Worm (Caenorhabditis elegans): ENCODE results near the gene fbxb-43.
A peak's percentile ranks its signal among the peaks of the same experiment; 100 is the strongest.

fbxb-43 gene

ce11 chrII:1576030-1576429 lies 40.0 kb downstream of the fbxb-43 start, which contains the start of gene K05F6.10:
K05F6.10 (minus strand) TSS chrII:1576130.
- TF ChIP-seq mep-1 (tag; optimal IDR thresholded peaks at IDR 0.05) (no peak), Y105C5A.15 (GFP tag; IDR thresholded peaks at IDR 0.05) (no peak), egl-27 (tag; optimal IDR thresholded peaks at IDR 0.05) (no peak)

ce11 chrII:1576772-1577171 lies 40.7 kb downstream of the fbxb-43 start:
- TF ChIP-seq nhr-77 (tag; optimal IDR thresholded peaks at IDR 0.05) (no peak), dmd-6 (GFP tag; IDR thresholded peaks at IDR 0.05) (peak; percentile 79), pqm-1 (tag; optimal IDR thresholded peaks at IDR 0.05) (peak; percentile 92), dpl-1 (GFP tag; optimal IDR thresholded peaks at IDR 0.05) (no peak), daf-12 (tag; optimal IDR thresholded peaks at IDR 0.05) (no peak), hlh-11 (tag; optimal IDR thresholded peaks at IDR 0.05) (peak; percentile 30), nhr-28 (tag; optimal IDR thresholded peaks at IDR 0.05) (peak; percentile 70)

ce11 chrII:1579886-1580285 lies 43.9 kb downstream of the fbxb-43 start, which contains the start of gene math-38:
math-38 (minus strand) TSS chrII:1579986.
- TF ChIP-seq hlh-11 (tag; optimal IDR thresholded peaks at IDR 0.05) (peak; percentile 16), nhr-11 (tag; optimal IDR thresholded peaks at IDR 0.05) (no peak), nhr-28 (tag; optimal IDR thresholded peaks at IDR 0.05) (peak; percentile 28)

ce11 chrII:1584140-1584539 lies 48.1 kb downstream of the fbxb-43 start, which contains the start of gene clec-21:
clec-21 (minus strand) TSS chrII:1584240.
- no peak for TF ChIP-seq lin-1 (GFP tag; IDR thresholded peaks at IDR 0.05)
- no peak for TF ChIP-seq aly-2 (tag; optimal IDR thresholded peaks at IDR 0.05)
- TF ChIP-seq D1046.2 (GFP tag; IDR thresholded peaks at IDR 0.05): no peak

ce11 chrII:1586305-1586704 lies 50.3 kb downstream of the fbxb-43 start, which contains the start of gene T07H3.8:
T07H3.8 (plus strand) TSS chrII:1586605.
- no peak for TF ChIP-seq dmd-8 (GFP tag; IDR thresholded peaks at IDR 0.05)
- no peak for TF ChIP-seq nhr-11 (tag; optimal IDR thresholded peaks at IDR 0.05)
- TF ChIP-seq F10B5.3 (tag; optimal IDR thresholded peaks at IDR 0.05): no peak
- no peak for TF ChIP-seq spr-1 (tag; optimal IDR thresholded peaks at IDR 0.05)
- TF ChIP-seq daf-19 (GFP tag; conservative IDR thresholded peaks at IDR 0.05): no peak
- TF ChIP-seq dmd-6 (GFP tag; IDR thresholded peaks at IDR 0.05): no peak
- no peak for TF ChIP-seq mes-2 (tag; optimal IDR thresholded peaks at IDR 0.05; ENCODE audit: poor library complexity, severe bottlenecking)
- TF ChIP-seq sdz-12 (GFP tag; optimal IDR thresholded peaks at IDR 0.05): no peak
- no peak for TF ChIP-seq snpc-1.2 (GFP tag; IDR thresholded peaks at IDR 0.05)
- TF ChIP-seq lsy-2 (tag; optimal IDR thresholded peaks at IDR 0.05): no peak
- TF ChIP-seq hlh-30 (tag; optimal IDR thresholded peaks at IDR 0.05; ENCODE audit: insufficient read depth): no peak
- TF ChIP-seq attf-4 (tag; optimal IDR thresholded peaks at IDR 0.05): no peak
- TF ChIP-seq ceh-44 (GFP tag; IDR thresholded peaks at IDR 0.05): no peak
- TF ChIP-seq unc-39 (tag; optimal IDR thresholded peaks at IDR 0.05): no peak

Data from whole organism, L4 larva.